Worm (Caenorhabditis elegans): ENCODE measurements around the gene pcs-1.

DNA sequence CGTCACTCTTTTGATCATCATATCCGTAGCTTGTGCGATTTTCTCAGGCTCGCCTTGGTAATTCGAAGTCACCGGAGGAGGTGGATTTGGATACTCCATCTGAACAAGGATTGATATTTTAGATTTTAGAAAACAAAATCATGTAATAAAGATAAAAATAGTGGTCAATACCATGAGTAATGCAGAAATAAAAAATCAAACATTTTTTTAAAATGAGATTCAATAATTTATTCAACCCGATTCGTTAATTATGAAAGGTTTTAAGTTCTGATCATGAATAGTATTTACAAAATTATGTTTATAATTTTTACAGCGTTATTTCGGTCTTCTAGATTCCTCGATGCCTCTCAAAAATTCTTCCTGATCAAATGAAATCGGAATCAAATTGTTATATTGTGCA is 43.8 kb downstream of the pcs-1 start, which contains the start of gene mdt-8:
- TF ChIP-seq hlh-1 (tag; optimal IDR thresholded peaks at IDR 0.05) = no peak
- no peak for TF ChIP-seq tbx-8 (GFP tag; optimal IDR thresholded peaks at IDR 0.05)
- TF ChIP-seq elt-3 (tag; optimal IDR thresholded peaks at IDR 0.05) = no peak
